Fruit fly (Drosophila melanogaster): ENCODE results near the gene sage.

Gene sage

dm6 chr3R:9226146-9226545, 37.8 kb downstream of the sage start:
- TF ChIP-seq CG17801 (GFP tag; optimal IDR thresholded peaks at IDR 0.05; ENCODE audit: partially characterized antibody), result no peak

- TF ChIP-seq CG17801 (GFP tag; optimal IDR thresholded peaks at IDR 0.05; ENCODE audit: partially characterized antibody), result peak; percentile 12
Measured at dm6 chr3R:9224807-9225206, 39.1 kb downstream of the sage start.

dm6 chr3R:9222355-9222754, 41.6 kb downstream of the sage start:
- peak; percentile 81 for TF ChIP-seq CG17801 (GFP tag; optimal IDR thresholded peaks at IDR 0.05; ENCODE audit: partially characterized antibody)

dm6 chr3R:9220064-9220864, 43.7 kb downstream of the sage start:
- TF ChIP-seq CG17801 (GFP tag; optimal IDR thresholded peaks at IDR 0.05; ENCODE audit: partially characterized antibody), result no peak

dm6 chr3R:9217607-9218006, 46.3 kb downstream of the sage start:
- no peak for TF ChIP-seq CG17801 (GFP tag; optimal IDR thresholded peaks at IDR 0.05; ENCODE audit: partially characterized antibody)

- TF ChIP-seq CG17801 (GFP tag; optimal IDR thresholded peaks at IDR 0.05; ENCODE audit: partially characterized antibody), result no peak
Measured at dm6 chr3R:9215551-9215950, 48.4 kb downstream of the sage start.

- no peak for TF ChIP-seq CG17801 (GFP tag; optimal IDR thresholded peaks at IDR 0.05; ENCODE audit: partially characterized antibody)
Measured at dm6 chr3R:9214235-9214634, 49.7 kb downstream of the sage start.

- no peak for TF ChIP-seq CG17801 (GFP tag; optimal IDR thresholded peaks at IDR 0.05; ENCODE audit: partially characterized antibody)
Measured at dm6 chr3R:9213029-9213428, 50.9 kb downstream of the sage start.
